Fruit fly (Drosophila melanogaster): ENCODE data around the gene Drsl6.

DNA sequence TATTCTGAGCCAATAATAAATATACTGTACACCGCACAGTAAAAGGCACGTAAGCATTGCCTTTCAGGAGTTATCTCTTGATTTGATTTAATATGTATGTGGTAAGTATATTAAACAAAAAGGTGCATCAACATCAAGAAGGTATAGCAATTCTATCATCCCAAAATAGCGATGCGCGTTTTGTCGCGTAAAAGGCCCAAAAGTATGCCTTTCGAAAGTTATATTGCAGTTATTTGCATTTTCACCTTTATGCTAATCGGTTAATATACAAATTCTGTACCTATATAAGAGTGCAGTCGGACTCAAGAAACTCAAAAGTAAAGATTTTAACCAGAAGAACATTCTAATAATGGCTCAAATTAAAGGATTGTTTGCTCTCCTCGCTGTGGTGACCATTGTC, 20.9 kb downstream of the Drsl6 start, which contains the start of gene Drsl4:
- TF ChIP-seq YL-1 (GFP tag; optimal IDR thresholded peaks at IDR 0.05) (no peak), cwo (GFP tag; optimal IDR thresholded peaks at IDR 0.05) (no peak), Kr (GFP tag; optimal IDR thresholded peaks at IDR 0.05) (no peak), trh (GFP tag; optimal IDR thresholded peaks at IDR 0.05) (no peak), GATAe (GFP tag; conservative IDR thresholded peaks at IDR 0.05) (no peak), Hr39 (optimal IDR thresholded peaks at IDR 0.05) (no peak)

All from whole organism, embryonic.